Worm (Caenorhabditis elegans) whole organism, L2 larva: Measurements from ENCODE around the gene srh-255.

Source experiments
- Y55F3AM.14 ChIP-seq: fragments of 200-800 bp; sonication (Bioruptor generic); optimal IDR thresholded peaks from 2 replicates; lab custom pipeline; 2018; ENCODE audit warnings: mild to moderate bottlenecking, missing genetic modification characterization, missing compliant biosample characterization
- ama-1 ChIP-seq: fragments of 150-350 bp; optimal IDR thresholded peaks from 2 replicates; lab custom pipeline; 2018; ENCODE audit warnings: inconsistent platforms
- ceh-82 ChIP-seq: fragments of 150-350 bp; optimal IDR thresholded peaks from 2 replicates; lab custom pipeline; 2014; ENCODE audit warnings: missing biosample characterization, missing genetic modification characterization
- elt-3 ChIP-seq: sonication (generic microtip); optimal IDR thresholded peaks from 2 replicates; lab custom pipeline; 2017; ENCODE audit warnings: missing biosample characterization, missing genetic modification characterization
- mdl-1 ChIP-seq, 2 experiments: fragments of 150-350 bp in 1 of 2; sonication (generic microtip) in 1 of 2; optimal IDR thresholded peaks; 2 replicates each; lab custom pipeline; 2017; ENCODE audit warnings: missing biosample characterization in 2 of 2, missing genetic modification characterization in 2 of 2
- snpc-4 ChIP-seq: fragments of 150-350 bp; optimal IDR thresholded peaks from 2 replicates; lab custom pipeline; 2014; ENCODE audit warnings: missing biosample characterization, missing genetic modification characterization

- TF ChIP-seq mdl-1 (tag; optimal IDR thresholded peaks at IDR 0.05; lab: Kevin White, UChicago): no peak
- no peak for TF ChIP-seq ama-1 (lab: Kevin White, UChicago)
- no peak for TF ChIP-seq Y55F3AM.14
- TF ChIP-seq elt-3 (tag; lab: Kevin White, UChicago): no peak
- TF ChIP-seq snpc-4 (tag; lab: Kevin White, UChicago): no peak
- no peak for TF ChIP-seq ceh-82 (tag; lab: Kevin White, UChicago)
Observed at ce11 chrV:17022613-17023322, 42.0 kb upstream of the srh-255 start, which contains the start of the genes F49H6.8 and F49H6.5.
